Fruit fly (Drosophila melanogaster) whole organism: ENCODE measurements around the gene CG34452.

Experiments used
- Dll ChIP-seq: fragments of >200 bp; optimal IDR thresholded peaks from 2 replicates; lab custom pipeline; 2017
- pan ChIP-seq: fragments of >200 bp; optimal IDR thresholded peaks from 2 replicates; lab custom pipeline; 2017
- psq ChIP-seq: fragments of >200 bp; optimal IDR thresholded peaks from 2 replicates; lab custom pipeline; 2017

DNA sequence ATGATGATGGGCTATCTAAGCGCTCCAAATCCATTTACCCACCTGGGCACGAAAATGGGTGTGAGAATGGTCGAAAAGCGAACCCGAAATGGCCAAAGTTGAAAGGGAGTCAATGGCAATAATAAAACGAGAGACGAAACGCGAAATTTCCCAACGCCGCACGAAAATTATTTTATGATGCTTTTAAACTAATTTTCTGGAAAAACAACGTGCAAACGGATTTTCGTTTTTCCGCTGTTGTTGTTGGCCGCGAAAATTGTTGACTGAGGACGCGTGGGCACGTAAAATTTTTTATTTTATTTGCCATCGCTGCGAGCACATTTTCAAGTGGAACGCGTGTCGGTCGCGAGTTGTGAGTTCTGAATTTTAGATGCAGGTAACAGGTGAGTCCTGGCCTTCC is 23.5 kb upstream of the CG34452 start:
- TF ChIP-seq pan (lab: Kevin White, UChicago) (no peak), Dll (lab: Kevin White, UChicago) (no peak), psq (lab: Kevin White, UChicago) (no peak)
